Worm (Caenorhabditis elegans): Measurements from ENCODE around the gene F20D6.8.

Gene F20D6.8

ce11 chrV:8168219-8168962 lies at the start of gene F20D6.8:
TSS of gene F20D6.8 (minus strand) at chrV:8168269.
- TF ChIP-seq tab-1 (GFP tag; IDR thresholded peaks at IDR 0.05): no peak
- TF ChIP-seq T22C8.4 (GFP tag; IDR thresholded peaks at IDR 0.05): no peak
- TF ChIP-seq klf-2 (GFP tag; conservative IDR thresholded peaks at IDR 0.05): no peak
- no peak for TF ChIP-seq ztf-29 (GFP tag; IDR thresholded peaks at IDR 0.05)
- no peak for TF ChIP-seq ref-1 (GFP tag; conservative IDR thresholded peaks at IDR 0.05)
- TF ChIP-seq ztf-23 (GFP tag; IDR thresholded peaks at IDR 0.05): no peak
- TF ChIP-seq flt-1 (GFP tag; IDR thresholded peaks at IDR 0.05): no peak
- no peak for TF ChIP-seq cog-1 (tag; optimal IDR thresholded peaks at IDR 0.05)
- no peak for TF ChIP-seq med-1 (GFP tag; optimal IDR thresholded peaks at IDR 0.05; ENCODE audit: insufficient read depth)

- TF ChIP-seq ztf-29 (GFP tag; IDR thresholded peaks at IDR 0.05) (no peak), ref-1 (GFP tag; conservative IDR thresholded peaks at IDR 0.05) (no peak), klf-2 (GFP tag; conservative IDR thresholded peaks at IDR 0.05) (no peak), flt-1 (GFP tag; IDR thresholded peaks at IDR 0.05) (no peak), cog-1 (tag; optimal IDR thresholded peaks at IDR 0.05) (no peak)
These were observed 49.7 kb upstream of the F20D6.8 start, which contains the start of gene K07C11.8 for ce11 chrV:8217661-8218265. TSS of gene K07C11.8 (minus strand) at chrV:8217884.

DNA sequence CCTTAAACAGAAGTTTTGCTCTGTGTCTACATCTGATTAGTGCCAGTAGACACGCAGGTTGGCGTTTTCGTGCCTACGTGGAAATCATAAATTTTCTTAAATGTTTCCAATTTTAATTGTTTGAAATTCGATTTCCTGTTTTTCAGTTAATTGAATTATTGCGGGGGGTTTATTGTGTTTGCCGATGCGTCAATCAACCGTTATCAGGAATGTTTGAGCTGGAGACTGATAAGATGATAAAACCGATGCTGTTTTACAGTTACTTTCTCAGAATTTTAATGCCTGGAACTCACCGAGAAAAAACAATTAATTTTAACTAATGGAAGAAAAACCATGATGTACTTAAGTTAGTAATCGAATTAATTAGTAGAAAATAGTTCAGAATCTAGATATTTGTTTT lies 49.0 kb upstream of the F20D6.8 start:
- TF ChIP-seq T22C8.4 (GFP tag; IDR thresholded peaks at IDR 0.05) (no peak), flt-1 (GFP tag; IDR thresholded peaks at IDR 0.05) (no peak), tab-1 (GFP tag; IDR thresholded peaks at IDR 0.05) (no peak), ref-1 (GFP tag; conservative IDR thresholded peaks at IDR 0.05) (no peak), ztf-29 (GFP tag; IDR thresholded peaks at IDR 0.05) (no peak), cog-1 (tag; optimal IDR thresholded peaks at IDR 0.05) (no peak), klf-2 (GFP tag; conservative IDR thresholded peaks at IDR 0.05) (no peak), med-1 (GFP tag; optimal IDR thresholded peaks at IDR 0.05; ENCODE audit: insufficient read depth) (no peak), ztf-23 (GFP tag; IDR thresholded peaks at IDR 0.05) (no peak)

DNA sequence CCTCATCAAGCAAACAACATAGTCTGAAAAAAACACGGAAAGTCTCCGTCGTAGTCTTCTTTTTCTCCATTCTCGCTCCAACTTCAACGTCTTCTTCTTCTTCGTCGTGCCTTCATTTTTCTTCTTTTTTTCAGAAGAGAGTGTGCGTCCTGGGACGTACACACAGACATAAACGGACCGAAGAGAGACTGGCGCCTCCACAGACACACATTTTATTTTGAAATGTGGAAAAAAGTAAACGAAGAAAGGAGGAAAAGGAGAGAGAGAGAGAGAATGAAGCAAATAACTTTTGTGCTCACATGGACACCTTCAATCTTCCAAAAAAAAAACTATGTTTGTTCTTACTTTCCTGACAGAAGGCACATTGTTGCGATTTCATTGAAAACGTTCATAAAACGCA lies 47.1 kb upstream of the F20D6.8 start:
- no peak for TF ChIP-seq ztf-23 (GFP tag; IDR thresholded peaks at IDR 0.05)
- TF ChIP-seq ztf-29 (GFP tag; IDR thresholded peaks at IDR 0.05): no peak
- no peak for TF ChIP-seq T22C8.4 (GFP tag; IDR thresholded peaks at IDR 0.05)
- no peak for TF ChIP-seq med-1 (GFP tag; optimal IDR thresholded peaks at IDR 0.05; ENCODE audit: insufficient read depth)
- TF ChIP-seq cog-1 (tag; optimal IDR thresholded peaks at IDR 0.05): no peak
- no peak for TF ChIP-seq tab-1 (GFP tag; IDR thresholded peaks at IDR 0.05)
- no peak for TF ChIP-seq ref-1 (GFP tag; conservative IDR thresholded peaks at IDR 0.05)
- no peak for TF ChIP-seq klf-2 (GFP tag; conservative IDR thresholded peaks at IDR 0.05)
- no peak for TF ChIP-seq flt-1 (GFP tag; IDR thresholded peaks at IDR 0.05)

DNA sequence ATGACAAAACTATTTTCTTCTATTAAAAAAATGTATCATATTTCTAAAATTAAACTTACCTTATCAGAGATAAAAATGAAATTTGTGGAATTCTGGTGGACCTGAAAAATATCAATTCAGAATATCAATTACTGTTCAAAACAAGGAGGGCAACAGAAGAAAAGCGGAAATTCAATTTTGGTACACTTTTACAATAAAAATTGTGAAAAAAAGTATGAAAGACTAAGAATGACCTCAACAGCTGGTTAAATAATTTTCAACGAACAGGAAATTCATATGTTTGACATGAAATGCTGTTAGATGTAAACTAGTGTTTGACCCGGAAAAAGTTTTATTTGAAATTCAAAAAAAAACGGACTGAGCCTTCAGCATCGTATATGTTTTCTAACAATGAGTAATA lies 45.8 kb upstream of the F20D6.8 start, which contains the start of gene K07C11.7:
Gene K07C11.7, minus strand, starts transcription at position 101 of the 400 bp plus-strand sequence.
- TF ChIP-seq tab-1 (GFP tag; IDR thresholded peaks at IDR 0.05): no peak
- no peak for TF ChIP-seq ref-1 (GFP tag; conservative IDR thresholded peaks at IDR 0.05)
- no peak for TF ChIP-seq flt-1 (GFP tag; IDR thresholded peaks at IDR 0.05)
- no peak for TF ChIP-seq klf-2 (GFP tag; conservative IDR thresholded peaks at IDR 0.05)
- no peak for TF ChIP-seq ztf-23 (GFP tag; IDR thresholded peaks at IDR 0.05)
- TF ChIP-seq cog-1 (tag; optimal IDR thresholded peaks at IDR 0.05): no peak
- TF ChIP-seq T22C8.4 (GFP tag; IDR thresholded peaks at IDR 0.05): no peak
- no peak for TF ChIP-seq med-1 (GFP tag; optimal IDR thresholded peaks at IDR 0.05; ENCODE audit: insufficient read depth)
- TF ChIP-seq ztf-29 (GFP tag; IDR thresholded peaks at IDR 0.05): no peak

ce11 chrV:8212816-8213215 lies 44.7 kb upstream of the F20D6.8 start:
- TF ChIP-seq med-1 (GFP tag; optimal IDR thresholded peaks at IDR 0.05; ENCODE audit: insufficient read depth) (no peak), ztf-29 (GFP tag; IDR thresholded peaks at IDR 0.05) (no peak), cog-1 (tag; optimal IDR thresholded peaks at IDR 0.05) (no peak), flt-1 (GFP tag; IDR thresholded peaks at IDR 0.05) (no peak), klf-2 (GFP tag; conservative IDR thresholded peaks at IDR 0.05) (no peak), ztf-23 (GFP tag; IDR thresholded peaks at IDR 0.05) (no peak), ref-1 (GFP tag; conservative IDR thresholded peaks at IDR 0.05) (no peak), T22C8.4 (GFP tag; IDR thresholded peaks at IDR 0.05) (no peak), tab-1 (GFP tag; IDR thresholded peaks at IDR 0.05) (no peak)

ce11 chrV:8211993-8212392 lies 43.9 kb upstream of the F20D6.8 start:
- TF ChIP-seq ref-1 (GFP tag; conservative IDR thresholded peaks at IDR 0.05): no peak
- TF ChIP-seq tab-1 (GFP tag; IDR thresholded peaks at IDR 0.05): no peak
- no peak for TF ChIP-seq T22C8.4 (GFP tag; IDR thresholded peaks at IDR 0.05)
- no peak for TF ChIP-seq klf-2 (GFP tag; conservative IDR thresholded peaks at IDR 0.05)
- TF ChIP-seq ztf-23 (GFP tag; IDR thresholded peaks at IDR 0.05): no peak

ce11 chrV:8210527-8210926 lies 42.5 kb upstream of the F20D6.8 start:
- no peak for TF ChIP-seq flt-1 (GFP tag; IDR thresholded peaks at IDR 0.05)
- TF ChIP-seq ztf-29 (GFP tag; IDR thresholded peaks at IDR 0.05): no peak
- TF ChIP-seq ztf-23 (GFP tag; IDR thresholded peaks at IDR 0.05): no peak
- no peak for TF ChIP-seq ref-1 (GFP tag; conservative IDR thresholded peaks at IDR 0.05)

ce11 chrV:8206931-8207330 lies 38.9 kb upstream of the F20D6.8 start, which contains the start of gene timp-1:
TSS of gene timp-1 (plus strand) at chrV:8207235.
- TF ChIP-seq ztf-29 (GFP tag; IDR thresholded peaks at IDR 0.05) (no peak), klf-2 (GFP tag; conservative IDR thresholded peaks at IDR 0.05) (no peak), ztf-23 (GFP tag; IDR thresholded peaks at IDR 0.05) (no peak), tab-1 (GFP tag; IDR thresholded peaks at IDR 0.05) (no peak), med-1 (GFP tag; optimal IDR thresholded peaks at IDR 0.05; ENCODE audit: insufficient read depth) (no peak), flt-1 (GFP tag; IDR thresholded peaks at IDR 0.05) (no peak), cog-1 (tag; optimal IDR thresholded peaks at IDR 0.05) (no peak), ref-1 (GFP tag; conservative IDR thresholded peaks at IDR 0.05) (no peak), T22C8.4 (GFP tag; IDR thresholded peaks at IDR 0.05) (no peak)
